Comparison of ENCODE assay signal across 3 worm cellular contexts in the genomic region with DNA sequence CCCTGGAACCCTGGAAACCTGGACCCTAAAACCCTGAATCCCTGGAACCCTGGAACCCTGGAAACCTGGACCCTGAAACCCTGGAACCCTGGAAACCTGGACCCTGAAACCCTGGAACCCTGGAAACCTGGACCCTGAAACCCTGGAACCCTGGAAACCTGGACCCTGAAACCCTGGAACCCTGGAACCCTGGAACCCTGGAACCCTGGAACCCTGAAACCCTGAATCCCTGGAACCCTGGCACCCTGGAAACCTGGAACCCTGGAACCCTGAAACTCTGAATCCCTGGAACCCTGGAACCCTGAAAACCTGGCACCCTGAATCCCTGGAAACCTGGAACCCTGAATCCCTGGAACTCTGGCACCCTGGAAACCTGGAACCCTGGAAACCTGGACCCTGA.
TF ChIP-seq lines count a peak whose summit lies in the region.

No protein-coding gene starts in this region.

TF ChIP-seq in whole organism, L4 larva, 104 proteins besides CTCF, POLR2A, EP300 and RAD21:
- TF ChIP-seq set-16 (GFP tag; IDR thresholded peaks at IDR 0.05; lab: Robert Waterston, UW) = peak; percentile 88
TF ChIP-seq in whole organism, L4 larva: peak in this region for 1; not testable (repeated sequence) for 103.

TF ChIP-seq in whole organism, late embryonic, 69 proteins besides CTCF, POLR2A, EP300 and RAD21:
- TF ChIP-seq elt-4 (tag; optimal IDR thresholded peaks at IDR 0.05; lab: Kevin White, UChicago) = peak; percentile 35

TF ChIP-seq in whole organism, young adult, 124 proteins besides CTCF, POLR2A, EP300 and RAD21:
- TF ChIP-seq egrh-3 (GFP tag; IDR thresholded peaks at IDR 0.05; lab: Robert Waterston, UW) (peak; percentile 85), zfh-2 (GFP tag; conservative IDR thresholded peaks at IDR 0.05; lab: Robert Waterston, UW) (peak; percentile 82)
